Worm (Caenorhabditis elegans) whole organism, L1 larva: ENCODE data around the gene Y6E2A.4.

Experiments
- nhr-20 ChIP-seq: sonication (generic microtip); optimal IDR thresholded peaks from 2 replicates; lab custom pipeline; 2016; ENCODE audit warnings: mild to moderate bottlenecking, missing genetic modification characterization, missing compliant biosample characterization
- pag-3 ChIP-seq: sonication (generic microtip); optimal IDR thresholded peaks from 2 replicates; lab custom pipeline; 2017; ENCODE audit warnings: missing genetic modification characterization, mild to moderate bottlenecking, missing compliant biosample characterization, antibody characterized with exemption, borderline replicate concordance; ENCODE audit not compliant: insufficient read depth
- swsn-7 ChIP-seq: sonication (generic microtip); optimal IDR thresholded peaks from 2 replicates; lab custom pipeline; 2016; ENCODE audit warnings: missing genetic modification characterization, missing compliant biosample characterization
- unc-62 ChIP-seq: fragments of 150-350 bp; optimal IDR thresholded peaks from 2 replicates; lab custom pipeline; 2014; ENCODE audit warnings: missing biosample characterization, missing genetic modification reagents, missing genetic modification characterization

- TF ChIP-seq nhr-20 (tag; lab: Kevin White, UChicago) (no peak), swsn-7 (no peak), pag-3 (tag; lab: Kevin White, UChicago) (no peak), unc-62 (GFP tag; lab: Kevin White, UChicago) (no peak)
These were observed 17.0 kb upstream of the Y6E2A.4 start, which contains the start of gene T23D5.3 for ce11 chrV:15733568-15733967.
